Fruit fly (Drosophila melanogaster) whole organism, embryonic: ENCODE results near the gene CG10194.

ENCODE experiments used
- Ada2b ChIP-seq: fragments of 200-800 bp; sonication (Bioruptor generic); IDR thresholded peaks from 2 replicates; pipeline ENCODE4 v1.3.6; 2022; ENCODE audit warnings: missing biosample characterization, missing genetic modification characterization
- Atf-2 ChIP-seq: fragments of 200-800 bp; sonication (Bioruptor generic); optimal IDR thresholded peaks from 2 replicates; lab custom pipeline; 2016; ENCODE audit warnings: missing biosample characterization, missing genetic modification characterization
- Atf3 ChIP-seq: fragments of 200-800 bp; sonication (Bioruptor generic); optimal IDR thresholded peaks from 3 replicates; lab custom pipeline; 2016; ENCODE audit warnings: missing biosample characterization, missing genetic modification characterization
- Awh ChIP-seq: fragments of 200-800 bp; sonication (Bioruptor generic); IDR thresholded peaks from 2 replicates; pipeline ENCODE4, ENCODE4 v1.3.6; 2022; ENCODE audit warnings: missing biosample characterization, missing genetic modification characterization
- CG10462 ChIP-seq: fragments of 200-800 bp; sonication (Bioruptor generic); optimal IDR thresholded peaks from 2 replicates; lab custom pipeline; 2016; ENCODE audit warnings: missing biosample characterization, missing genetic modification characterization
- CG11560 ChIP-seq: fragments of 200-800 bp; sonication (Bioruptor generic); IDR thresholded peaks from 3 replicates; pipeline ENCODE4 v1.3.6; 2022; ENCODE audit warnings: missing biosample characterization, missing genetic modification characterization
- CG11723 ChIP-seq: fragments of 200-800 bp; sonication (Bioruptor generic); optimal IDR thresholded peaks from 2 replicates; lab custom pipeline; 2017; ENCODE audit warnings: missing biosample characterization, mild to moderate bottlenecking, missing genetic modification characterization
- CG12659 ChIP-seq: fragments of 200-800 bp; sonication (Bioruptor generic); optimal IDR thresholded peaks from 3 replicates; lab custom pipeline; 2017; ENCODE audit warnings: mild to moderate bottlenecking, missing biosample characterization, missing genetic modification reagents, missing genetic modification characterization
- CG12744 ChIP-seq: fragments of 200-800 bp; sonication (Bioruptor generic); optimal IDR thresholded peaks from 2 replicates; lab custom pipeline; 2016; ENCODE audit warnings: missing biosample characterization, missing genetic modification characterization
- CG13123 ChIP-seq: fragments of 200-800 bp; sonication (Bioruptor generic); optimal IDR thresholded peaks from 2 replicates; lab custom pipeline; 2016; ENCODE audit warnings: missing biosample characterization, missing genetic modification characterization
- CG15479 ChIP-seq: fragments of 200-800 bp; sonication (Bioruptor generic); optimal IDR thresholded peaks from 3 replicates; lab custom pipeline; 2019; ENCODE audit warnings: missing biosample characterization, mild to moderate bottlenecking, missing genetic modification characterization, moderate library complexity
- CG15514 ChIP-seq: fragments of 200-800 bp; sonication (Bioruptor generic); optimal IDR thresholded peaks from 3 replicates; lab custom pipeline; 2017; ENCODE audit warnings: missing biosample characterization, missing genetic modification characterization, mild to moderate bottlenecking, moderate library complexity, missing genetic modification reagents
- CG1647 ChIP-seq: fragments of 200-800 bp; sonication (Bioruptor generic); optimal IDR thresholded peaks from 3 replicates; lab custom pipeline; 2016; ENCODE audit warnings: missing biosample characterization, missing genetic modification characterization
- CG1832 ChIP-seq: fragments of 200-800 bp; sonication (Bioruptor generic); optimal IDR thresholded peaks from 2 replicates; lab custom pipeline; 2017; ENCODE audit warnings: missing biosample characterization, mild to moderate bottlenecking, missing genetic modification characterization, inconsistent platforms
- CG18476 ChIP-seq: fragments of 200-800 bp; sonication (Bioruptor generic); optimal IDR thresholded peaks from 2 replicates; lab custom pipeline; 2016; ENCODE audit warnings: missing biosample characterization, mild to moderate bottlenecking, missing genetic modification characterization
- CG30020 ChIP-seq: fragments of 200-800 bp; optimal IDR thresholded peaks from 2 replicates; lab custom pipeline; 2019; ENCODE audit warnings: missing biosample characterization, mild to moderate bottlenecking, missing genetic modification characterization, moderate library complexity
- CG31224 ChIP-seq: fragments of 200-800 bp; sonication (Bioruptor generic); IDR thresholded peaks from 2 replicates; pipeline ENCODE4 v1.3.6; 2022; ENCODE audit warnings: missing biosample characterization, missing genetic modification characterization
- CG34422 ChIP-seq: fragments of 200-800 bp; sonication (Bioruptor generic); IDR thresholded peaks from 3 replicates; pipeline ENCODE4 v1.3.6; 2022; ENCODE audit warnings: missing biosample characterization, missing genetic modification characterization
- CG3995 ChIP-seq: fragments of 200-800 bp; sonication (Bioruptor generic); optimal IDR thresholded peaks from 3 replicates; lab custom pipeline; 2016; ENCODE audit warnings: missing biosample characterization, missing genetic modification characterization
- CG4282 ChIP-seq: fragments of 200-800 bp; sonication (Bioruptor generic); optimal IDR thresholded peaks from 2 replicates; lab custom pipeline; 2016; ENCODE audit warnings: missing biosample characterization, missing genetic modification characterization
- CG4404 ChIP-seq: fragments of 200-800 bp; sonication (Bioruptor generic); IDR thresholded peaks from 2 replicates; pipeline ENCODE4 v1.3.6; 2022; ENCODE audit warnings: missing biosample characterization, missing genetic modification characterization
- CG5180 ChIP-seq: fragments of 200-800 bp; sonication (Bioruptor generic); optimal IDR thresholded peaks from 3 replicates; lab custom pipeline; 2017; ENCODE audit warnings: missing biosample characterization, missing genetic modification characterization, mild to moderate bottlenecking, moderate library complexity, missing genetic modification reagents
- CG6654 ChIP-seq: fragments of 200-800 bp; sonication (Bioruptor generic); optimal IDR thresholded peaks from 2 replicates; lab custom pipeline; 2017; ENCODE audit warnings: missing biosample characterization, mild to moderate bottlenecking, missing genetic modification characterization
- CG7839 ChIP-seq: fragments of 200-800 bp; sonication (Bioruptor generic); optimal IDR thresholded peaks from 3 replicates; lab custom pipeline; 2018; ENCODE audit warnings: missing biosample characterization, mild to moderate bottlenecking, missing genetic modification characterization, moderate library complexity
- CG8924 ChIP-seq: fragments of 200-800 bp; optimal IDR thresholded peaks from 3 replicates; lab custom pipeline; 2019; ENCODE audit warnings: missing biosample characterization, mild to moderate bottlenecking, missing genetic modification characterization, moderate library complexity
- H15 ChIP-seq: fragments of 200-800 bp; sonication (Bioruptor generic); IDR thresholded peaks from 3 replicates; pipeline ENCODE4 v1.3.6; 2022; ENCODE audit warnings: missing biosample characterization, missing genetic modification characterization
- PHDP ChIP-seq: fragments of 200-800 bp; sonication (Bioruptor generic); optimal IDR thresholded peaks from 3 replicates; lab custom pipeline; 2018; ENCODE audit warnings: missing biosample characterization, mild to moderate bottlenecking, missing genetic modification characterization, moderate library complexity
- Six4 ChIP-seq: fragments of 200-800 bp; sonication (Bioruptor generic); optimal IDR thresholded peaks from 2 replicates; lab custom pipeline; 2016; ENCODE audit warnings: missing biosample characterization, missing genetic modification characterization
- abd-A ChIP-seq: fragments of 200-800 bp; sonication (Bioruptor generic); optimal IDR thresholded peaks from 3 replicates; lab custom pipeline; 2019; ENCODE audit warnings: missing biosample characterization, mild to moderate bottlenecking, missing genetic modification characterization, moderate library complexity
- ato ChIP-seq: fragments of 200-800 bp; sonication (Bioruptor generic); IDR thresholded peaks from 2 replicates; pipeline ENCODE4 v1.3.6; 2022; ENCODE audit warnings: missing biosample characterization, missing genetic modification characterization; ENCODE audit not compliant: partially characterized antibody
- bbx ChIP-seq: fragments of 200-800 bp; sonication (Bioruptor generic); IDR thresholded peaks from 2 replicates; pipeline ENCODE4 v1.3.6; 2022; ENCODE audit warnings: missing biosample characterization, missing genetic modification characterization; ENCODE audit not compliant: partially characterized antibody
- cato ChIP-seq: fragments of 200-800 bp; sonication (Bioruptor generic); optimal IDR thresholded peaks from 2 replicates; lab custom pipeline; 2016; ENCODE audit warnings: missing biosample characterization, missing genetic modification characterization, borderline replicate concordance
- chn ChIP-seq: fragments of 200-800 bp; sonication (Bioruptor generic); optimal IDR thresholded peaks from 2 replicates; lab custom pipeline; 2016; ENCODE audit warnings: missing biosample characterization, missing genetic modification characterization
- dan ChIP-seq: fragments of 200-800 bp; sonication (Bioruptor generic); IDR thresholded peaks from 2 replicates; pipeline ENCODE4 v1.3.6; 2022; ENCODE audit warnings: missing biosample characterization, missing genetic modification characterization
- ftz-f1 ChIP-seq: fragments of 200-800 bp; sonication (Bioruptor generic); optimal IDR thresholded peaks from 2 replicates; lab custom pipeline; 2016; ENCODE audit warnings: missing biosample characterization, missing genetic modification characterization
- gfzf ChIP-seq: fragments of 200-800 bp; sonication (Bioruptor generic); optimal IDR thresholded peaks from 2 replicates; lab custom pipeline; 2016; ENCODE audit warnings: missing biosample characterization, mild to moderate bottlenecking, missing genetic modification characterization, moderate library complexity
- grau ChIP-seq: fragments of 200-800 bp; optimal IDR thresholded peaks from 3 replicates; lab custom pipeline; 2019; ENCODE audit warnings: missing biosample characterization, mild to moderate bottlenecking, missing genetic modification characterization, moderate library complexity
- grn ChIP-seq: fragments of 200-800 bp; sonication (Bioruptor generic); optimal IDR thresholded peaks from 3 replicates; lab custom pipeline; 2017; ENCODE audit warnings: missing biosample characterization, missing genetic modification characterization
- maf-S ChIP-seq: fragments of 200-800 bp; sonication (Bioruptor generic); optimal IDR thresholded peaks from 2 replicates; lab custom pipeline; 2016; ENCODE audit warnings: missing biosample characterization, missing genetic modification characterization
- onecut ChIP-seq: fragments of 200-800 bp; sonication (Bioruptor generic); IDR thresholded peaks from 2 replicates; pipeline ENCODE4 v1.3.6; 2022; ENCODE audit warnings: missing biosample characterization, missing genetic modification characterization
- psq ChIP-seq: fragments of 200-800 bp; sonication (Bioruptor generic); optimal IDR thresholded peaks from 2 replicates; lab custom pipeline; 2017; ENCODE audit warnings: missing biosample characterization, missing genetic modification characterization
- pum ChIP-seq: fragments of 200-800 bp; sonication (Bioruptor generic); optimal IDR thresholded peaks from 2 replicates; lab custom pipeline; 2016; ENCODE audit warnings: missing biosample characterization, missing genetic modification characterization
- ro ChIP-seq: fragments of 200-800 bp; sonication (Bioruptor generic); IDR thresholded peaks from 2 replicates; pipeline ENCODE4 v1.3.6; 2022; ENCODE audit warnings: missing biosample characterization, missing genetic modification characterization
- schlank ChIP-seq: fragments of 200-800 bp; sonication (Bioruptor generic); optimal IDR thresholded peaks from 2 replicates; lab custom pipeline; 2018; ENCODE audit warnings: missing biosample characterization, mild to moderate bottlenecking, missing genetic modification characterization
- sd ChIP-seq: fragments of 200-800 bp; sonication (Bioruptor generic); optimal IDR thresholded peaks from 3 replicates; lab custom pipeline; 2018; ENCODE audit warnings: missing biosample characterization, mild to moderate bottlenecking, missing genetic modification characterization, moderate library complexity
- sim ChIP-seq: fragments of 200-800 bp; sonication (Bioruptor generic); IDR thresholded peaks from 2 replicates; pipeline ENCODE4 v1.3.6; 2022; ENCODE audit warnings: missing biosample characterization, missing genetic modification characterization
- sr ChIP-seq: fragments of 200-800 bp; sonication (Bioruptor generic); IDR thresholded peaks from 3 replicates; pipeline ENCODE4 v1.3.6; 2022; ENCODE audit warnings: missing biosample characterization, missing genetic modification characterization
- sug ChIP-seq: fragments of 200-800 bp; optimal IDR thresholded peaks from 2 replicates; lab custom pipeline; 2019; ENCODE audit warnings: missing biosample characterization, mild to moderate bottlenecking, missing genetic modification characterization, moderate library complexity
- tgo ChIP-seq: fragments of 200-800 bp; sonication (Bioruptor generic); IDR thresholded peaks from 3 replicates; pipeline ENCODE4 v1.3.6; 2022; ENCODE audit warnings: missing biosample characterization, missing genetic modification characterization
- tx ChIP-seq: fragments of 200-800 bp; sonication (Bioruptor generic); optimal IDR thresholded peaks from 2 replicates; lab custom pipeline; 2016; ENCODE audit warnings: missing biosample characterization, missing genetic modification characterization

Gene CG10194

dm6 chr2L:19533247-19533646 lies 43.3 kb upstream of the CG10194 start, which contains the start of gene CG33116 (continued):
- TF ChIP-seq PHDP (tag; lab: Kevin White, UChicago), result peak; percentile 74
- TF ChIP-seq onecut (GFP tag; lab: Robert Waterston, UW), result peak; percentile 81
- TF ChIP-seq CG4404 (GFP tag; lab: Robert Waterston, UW), result peak; percentile 66
- TF ChIP-seq CG1647 (GFP tag; lab: Kevin White, UChicago), result peak; percentile 73
- peak; percentile 70 for TF ChIP-seq Atf3 (GFP tag; lab: Kevin White, UChicago)
- TF ChIP-seq schlank (tag; lab: Kevin White, UChicago), result peak; percentile 69
- TF ChIP-seq Ada2b (GFP tag; lab: Robert Waterston, UW), result peak; percentile 59; the same call in 1 of the 2 replicates
- peak; percentile 79 for TF ChIP-seq CG8924 (tag; lab: Kevin White, UChicago)
- peak; percentile 51 for TF ChIP-seq sd (tag; lab: Kevin White, UChicago)
- TF ChIP-seq CG10462, result peak; percentile 56
- TF ChIP-seq CG13123 (GFP tag; lab: Kevin White, UChicago), result peak; percentile 76
- peak; percentile 17 for TF ChIP-seq gfzf (GFP tag; lab: Kevin White, UChicago)
- peak; percentile 78 for TF ChIP-seq CG15514 (GFP tag; lab: Kevin White, UChicago)
- TF ChIP-seq psq (GFP tag; lab: Kevin White, UChicago), result peak; percentile 46
- peak; percentile 75 for TF ChIP-seq tgo
- 0 out of 2 replicates have a peak, but pooled peaks have one; percentile 26 for TF ChIP-seq CG31224
- TF ChIP-seq CG4282 (GFP tag; lab: Kevin White, UChicago), result peak; percentile 47
- TF ChIP-seq CG12659 (GFP tag; lab: Kevin White, UChicago), result peak; percentile 81
- TF ChIP-seq Six4 (GFP tag; lab: Kevin White, UChicago), result peak; percentile 73
- peak; percentile 60 for TF ChIP-seq sug
- peak; percentile 42; the same call in 1 of the 3 replicates for TF ChIP-seq CG11560 (tag; lab: Robert Waterston, UW)
- TF ChIP-seq CG5180 (GFP tag; lab: Kevin White, UChicago), result peak; percentile 9
- TF ChIP-seq CG18476 (GFP tag; lab: Kevin White, UChicago), result peak; percentile 78
- no peak for TF ChIP-seq abd-A (tag; lab: Kevin White, UChicago)
- 0 out of 2 replicates have a peak, but pooled peaks have one; percentile 52 for TF ChIP-seq sim (GFP tag; lab: Robert Waterston, UW)
- TF ChIP-seq maf-S (GFP tag; lab: Kevin White, UChicago), result peak; percentile 82
- TF ChIP-seq CG11723 (GFP tag; lab: Kevin White, UChicago), result peak; percentile 77
- peak; percentile 65 for TF ChIP-seq Atf-2
- peak; percentile 85 for TF ChIP-seq pum (GFP tag; lab: Kevin White, UChicago)
- no peak for TF ChIP-seq dan
- TF ChIP-seq cato (GFP tag; lab: Kevin White, UChicago), result peak; percentile 51
- peak; percentile 39 for TF ChIP-seq ftz-f1 (GFP tag; lab: Kevin White, UChicago)
- TF ChIP-seq CG34422 (GFP tag; lab: Robert Waterston, UW), result peak; percentile 95; the same call in 2 of the 3 replicates
- no peak for TF ChIP-seq sr (GFP tag; lab: Robert Waterston, UW)
- TF ChIP-seq CG12744 (GFP tag; lab: Kevin White, UChicago), result peak; percentile 71
- TF ChIP-seq Awh, result peak; percentile 71; the same call in 1 of the 2 replicates
- peak; percentile 79 for TF ChIP-seq CG7839 (tag; lab: Kevin White, UChicago)
- peak; percentile 58 for TF ChIP-seq bbx (GFP tag; lab: Robert Waterston, UW)
- TF ChIP-seq CG30020 (tag; lab: Kevin White, UChicago), result peak; percentile 61
- TF ChIP-seq CG15479 (GFP tag; lab: Kevin White, UChicago), result peak; percentile 41
- no peak for TF ChIP-seq CG1832
- TF ChIP-seq CG6654, result peak; percentile 50
- TF ChIP-seq CG3995 (GFP tag; lab: Kevin White, UChicago), result peak; percentile 51
- peak; percentile 90 for TF ChIP-seq chn
- TF ChIP-seq grn, result peak; percentile 25
- peak; percentile 81 for TF ChIP-seq grau (tag; lab: Kevin White, UChicago)
- peak; percentile 79 for TF ChIP-seq tx
- TF ChIP-seq H15, result peak; percentile 68; the same call in 1 of the 3 replicates
- 0 out of 2 replicates have a peak, but pooled peaks have one; percentile 25 for TF ChIP-seq ato
- peak; percentile 40; the same call in 1 of the 2 replicates for TF ChIP-seq ro (GFP tag; lab: Robert Waterston, UW)
